Worm (Caenorhabditis elegans) whole organism, L1 larva: ENCODE measurements around the gene K05F6.14.

ENCODE experiments used
- C04F5.9 ChIP-seq: sonication (generic microtip); optimal IDR thresholded peaks from 2 replicates; lab custom pipeline; 2016; ENCODE audit warnings: missing genetic modification characterization, missing compliant biosample characterization
- Y116A8C.19 ChIP-seq: sonication (generic microtip); optimal IDR thresholded peaks from 2 replicates; lab custom pipeline; 2016; ENCODE audit warnings: missing compliant biosample characterization, missing genetic modification characterization, borderline replicate concordance
- aha-1 ChIP-seq: fragments of 150-350 bp; optimal IDR thresholded peaks from 2 replicates; lab custom pipeline; 2014; ENCODE audit warnings: missing biosample characterization, missing genetic modification characterization
- aly-2 ChIP-seq: fragments of 150-350 bp; optimal IDR thresholded peaks from 2 replicates; lab custom pipeline; 2014; ENCODE audit warnings: missing biosample characterization, missing genetic modification characterization
- blmp-1 ChIP-seq: fragments of 150-350 bp; optimal IDR thresholded peaks from 2 replicates; lab custom pipeline; 2014; ENCODE audit warnings: missing biosample characterization, missing genetic modification characterization
- ceh-8 ChIP-seq: fragments of 200-800 bp; sonication (Bioruptor generic); optimal IDR thresholded peaks from 2 replicates; lab custom pipeline; 2018; ENCODE audit warnings: mild to moderate bottlenecking, missing genetic modification characterization, moderate library complexity, missing compliant biosample characterization
- dpl-1 ChIP-seq, 3 experiments: fragments of 150-350 bp in 2 of 3; sonication (generic microtip) in 1 of 3; optimal IDR thresholded peaks; 2 replicates each; lab custom pipeline; 2014 to 2017; ENCODE audit warnings: missing biosample characterization in 3 of 3, missing genetic modification characterization in 3 of 3, missing genetic modification reagents in 3 of 3
- efl-3 ChIP-seq: fragments of 200-800 bp; sonication (Bioruptor generic); optimal IDR thresholded peaks from 2 replicates; lab custom pipeline; 2018; ENCODE audit warnings: mild to moderate bottlenecking, missing genetic modification characterization, missing compliant biosample characterization
- egl-13 ChIP-seq: sonication (generic microtip); optimal IDR thresholded peaks from 2 replicates; lab custom pipeline; 2016; ENCODE audit warnings: missing genotype, missing genetic modification reagents, missing genetic modification characterization, missing compliant biosample characterization
- elt-2 ChIP-seq: sonication (generic microtip); optimal IDR thresholded peaks from 2 replicates; lab custom pipeline; 2016; ENCODE audit warnings: missing genetic modification characterization, mild to moderate bottlenecking, inconsistent platforms, missing compliant biosample characterization, missing genetic modification reagents
- elt-3 ChIP-seq, 6 experiments: fragments of 150-350 bp in 1 of 6; sonication (generic microtip); optimal IDR thresholded peaks; 2 replicates each; lab custom pipeline; 2017 to 2018; ENCODE audit warnings: missing biosample characterization in 6 of 6, missing genetic modification characterization in 6 of 6, inconsistent platforms in 1 of 6
- grh-1 ChIP-seq: fragments of 200-800 bp; sonication (Bioruptor generic); IDR thresholded peaks from 2 replicates; pipeline ENCODE4 v1.3.6; 2022; ENCODE audit warnings: missing genetic modification reagents, missing genetic modification characterization, missing compliant biosample characterization
- isw-1 ChIP-seq: fragments of 200-800 bp; sonication (Bioruptor generic); IDR thresholded peaks from 2 replicates; pipeline ENCODE4 v1.3.6; 2022; ENCODE audit warnings: missing genetic modification characterization, missing compliant biosample characterization
- jun-1 ChIP-seq: fragments of 150-350 bp; optimal IDR thresholded peaks from 2 replicates; lab custom pipeline; 2014; ENCODE audit warnings: missing biosample characterization, missing genetic modification reagents, missing genetic modification characterization
- lin-13 ChIP-seq: fragments of 150-350 bp; optimal IDR thresholded peaks from 2 replicates; lab custom pipeline; 2014; ENCODE audit warnings: missing biosample characterization, missing genetic modification reagents, missing genetic modification characterization
- lin-14 ChIP-seq: fragments of 200-800 bp; sonication (Bioruptor generic); optimal IDR thresholded peaks from 2 replicates; lab custom pipeline; 2018; ENCODE audit warnings: mild to moderate bottlenecking, missing genetic modification characterization, moderate library complexity, missing compliant biosample characterization
- lin-15B ChIP-seq: fragments of 150-350 bp; sonication (generic microtip); optimal IDR thresholded peaks from 3 replicates; lab custom pipeline; 2014; ENCODE audit warnings: missing biosample characterization, missing genetic modification characterization
- lir-3 ChIP-seq: sonication (generic microtip); optimal IDR thresholded peaks from 2 replicates; lab custom pipeline; 2016; ENCODE audit warnings: mild to moderate bottlenecking, missing genetic modification characterization, moderate library complexity, missing compliant biosample characterization; ENCODE audit not compliant: poor library complexity
- lsy-2 ChIP-seq, 2 experiments: fragments of 150-350 bp; optimal IDR thresholded peaks; 2 replicates each; lab custom pipeline; 2014; ENCODE audit warnings: missing biosample characterization in 2 of 2, missing genetic modification characterization in 2 of 2
- mab-9 ChIP-seq: fragments of 200-800 bp; sonication (Bioruptor generic); IDR thresholded peaks from 2 replicates; pipeline ENCODE4 v1.3.6; 2022; ENCODE audit warnings: missing genetic modification reagents, missing genetic modification characterization, missing compliant biosample characterization
- mdl-1 ChIP-seq, 2 experiments: fragments of 150-350 bp; optimal IDR thresholded peaks; 2 replicates each; lab custom pipeline; 2014 to 2017; ENCODE audit warnings: missing biosample characterization in 2 of 2, missing genetic modification characterization in 2 of 2, inconsistent platforms in 1 of 2
- nhr-12 ChIP-seq: sonication (generic microtip); optimal IDR thresholded peaks from 2 replicates; lab custom pipeline; 2017; ENCODE audit warnings: missing biosample characterization, missing genetic modification characterization
- nhr-237 ChIP-seq: fragments of 150-350 bp; optimal IDR thresholded peaks from 2 replicates; lab custom pipeline; 2014; ENCODE audit warnings: missing biosample characterization, missing genetic modification characterization
- nhr-71 ChIP-seq: sonication (generic microtip); optimal IDR thresholded peaks from 2 replicates; lab custom pipeline; 2016; ENCODE audit warnings: mild to moderate bottlenecking, missing genetic modification characterization, moderate library complexity, missing compliant biosample characterization
- nhr-76 ChIP-seq: sonication (generic microtip); optimal IDR thresholded peaks from 2 replicates; lab custom pipeline; 2017; ENCODE audit warnings: missing biosample characterization, missing genetic modification characterization
- nhr-77 ChIP-seq: fragments of 150-350 bp; optimal IDR thresholded peaks from 2 replicates; lab custom pipeline; 2014; ENCODE audit warnings: missing biosample characterization, missing genetic modification characterization
- nhr-85 ChIP-seq: sonication (generic microtip); peaks from one replicate; lab custom pipeline; 2016; ENCODE audit warnings: missing genetic modification characterization, inconsistent platforms, missing compliant biosample characterization
- rnt-1 ChIP-seq: sonication (generic microtip); optimal IDR thresholded peaks from 2 replicates; lab custom pipeline; 2016; ENCODE audit warnings: mild to moderate bottlenecking, missing genetic modification characterization, moderate library complexity, missing compliant biosample characterization
- skn-1 ChIP-seq: fragments of 150-350 bp; optimal IDR thresholded peaks from 2 replicates; lab custom pipeline; 2014; ENCODE audit warnings: missing biosample characterization, missing genetic modification characterization
- sox-4 ChIP-seq: sonication (generic microtip); optimal IDR thresholded peaks from 2 replicates; lab custom pipeline; 2016; ENCODE audit warnings: missing genetic modification characterization, missing compliant biosample characterization
- sptf-1 ChIP-seq: fragments of 150-350 bp; optimal IDR thresholded peaks from 2 replicates; lab custom pipeline; 2014; ENCODE audit warnings: missing biosample characterization, missing genetic modification characterization
- sup-37 ChIP-seq: fragments of 200-800 bp; sonication (Bioruptor generic); optimal IDR thresholded peaks from 2 replicates; lab custom pipeline; 2018; ENCODE audit warnings: mild to moderate bottlenecking, missing genetic modification characterization, missing compliant biosample characterization
- tbx-2 ChIP-seq: sonication (generic microtip); optimal IDR thresholded peaks from 2 replicates; lab custom pipeline; 2016; ENCODE audit warnings: missing genetic modification characterization, missing compliant biosample characterization
- unc-86 ChIP-seq: sonication (generic microtip); optimal IDR thresholded peaks from 2 replicates; lab custom pipeline; 2016; ENCODE audit warnings: missing genetic modification characterization, missing compliant biosample characterization
- unc-98 ChIP-seq: fragments of 200-800 bp; sonication (Bioruptor generic); IDR thresholded peaks from 2 replicates; pipeline ENCODE4 v1.3.6; 2022; ENCODE audit warnings: missing genetic modification characterization, missing compliant biosample characterization
- xbp-1 ChIP-seq: sonication (generic microtip); optimal IDR thresholded peaks from 2 replicates; lab custom pipeline; 2016; ENCODE audit warnings: missing genetic modification characterization, missing compliant biosample characterization
- zag-1 ChIP-seq: fragments of 150-350 bp; optimal IDR thresholded peaks from 2 replicates; lab custom pipeline; 2014; ENCODE audit warnings: missing biosample characterization, missing genetic modification characterization
- ztf-11 ChIP-seq, 2 experiments: sonication (generic microtip); optimal IDR thresholded peaks; 2 replicates each; lab custom pipeline; 2016 to 2017; ENCODE audit warnings: missing genetic modification characterization in 2 of 2, missing biosample characterization in 1 of 2, missing compliant biosample characterization in 1 of 2
- ztf-4 ChIP-seq: fragments of 150-350 bp; optimal IDR thresholded peaks from 2 replicates; lab custom pipeline; 2014; ENCODE audit warnings: missing biosample characterization, missing genetic modification characterization

The K05F6.14 gene

ce11 chrII:1589845-1590244, 27.9 kb downstream of the K05F6.14 start, which contains the start of gene T07H3.7:
Gene T07H3.7, minus strand, starts transcription at chrII:1589945.
- TF ChIP-seq nhr-237 (tag; lab: Kevin White, UChicago) (no peak), lin-14 (GFP tag; lab: Kevin White, UChicago) (no peak), ztf-4 (tag; lab: Kevin White, UChicago) (no peak), C04F5.9 (tag; lab: Kevin White, UChicago) (no peak), isw-1 (GFP tag; lab: Robert Waterston, UW) (no peak), rnt-1 (no peak), egl-13 (no peak), nhr-77 (no peak), elt-2 (no peak), lir-3 (tag; lab: Kevin White, UChicago) (no peak), skn-1 (tag; lab: Kevin White, UChicago) (no peak), blmp-1 (tag; lab: Kevin White, UChicago) (no peak), lsy-2 (tag; optimal IDR thresholded peaks at IDR 0.05; lab: Kevin White, UChicago) (no peak), zag-1 (tag; lab: Kevin White, UChicago) (no peak), ztf-11 (tag; optimal IDR thresholded peaks at IDR 0.05; lab: Kevin White, UChicago) (no peak), nhr-76 (tag; lab: Kevin White, UChicago) (no peak), lin-15B (no peak), dpl-1 (GFP tag; optimal IDR thresholded peaks at IDR 0.05; lab: Kevin White, UChicago) (no peak)

DNA sequence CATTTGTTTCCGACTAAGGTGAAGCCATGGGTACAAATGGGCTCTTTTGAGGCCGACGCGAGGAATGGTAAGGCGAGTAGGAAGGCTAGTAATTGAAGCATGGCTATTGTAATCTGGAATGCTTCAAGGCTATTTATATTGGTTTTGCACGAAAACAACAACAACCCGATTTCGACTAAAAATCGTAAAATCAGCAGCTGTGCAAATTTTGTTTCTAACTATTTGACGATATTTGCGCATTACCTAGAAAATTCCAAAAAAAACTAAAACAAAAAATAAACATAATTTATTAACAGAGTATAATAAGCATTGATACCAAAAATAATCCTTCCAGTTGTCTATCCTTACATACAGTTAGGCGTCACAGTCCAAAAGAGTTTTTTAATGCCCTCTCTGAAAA, 33.2 kb downstream of the K05F6.14 start, which contains the start of gene clec-20:
Gene clec-20, minus strand, starts transcription at position 101 of the 400 bp plus-strand sequence.
- TF ChIP-seq tbx-2 (no peak), aly-2 (tag; lab: Kevin White, UChicago) (no peak), skn-1 (tag; lab: Kevin White, UChicago) (no peak), xbp-1 (tag; lab: Kevin White, UChicago) (no peak), nhr-76 (tag; lab: Kevin White, UChicago) (no peak), unc-86 (tag; lab: Kevin White, UChicago) (no peak), grh-1 (GFP tag; lab: Robert Waterston, UW) (no peak)

ce11 chrII:1597101-1598088, 35.4 kb downstream of the K05F6.14 start, which contains the start of gene bath-46:
Gene bath-46, plus strand, starts transcription at chrII:1597906.
- peak; percentile 67 for TF ChIP-seq elt-2
- TF ChIP-seq nhr-77, result no peak

- TF ChIP-seq aha-1 (tag; lab: Kevin White, UChicago), result no peak
- no peak for TF ChIP-seq ceh-8 (GFP tag; lab: Kevin White, UChicago)
- no peak for TF ChIP-seq elt-3 (tag; optimal IDR thresholded peaks at IDR 0.05; lab: Kevin White, UChicago)
- TF ChIP-seq nhr-85, result no peak
- TF ChIP-seq mdl-1 (tag; optimal IDR thresholded peaks at IDR 0.05; lab: Kevin White, UChicago), result no peak
- no peak for TF ChIP-seq unc-98
- TF ChIP-seq sox-4, result no peak
- no peak for TF ChIP-seq sptf-1
- TF ChIP-seq lin-13 (GFP tag; lab: Kevin White, UChicago), result no peak
- TF ChIP-seq mab-9 (GFP tag; lab: Robert Waterston, UW), result no peak
- no peak for TF ChIP-seq jun-1 (tag; lab: Kevin White, UChicago)
- TF ChIP-seq lin-15B, result no peak
- TF ChIP-seq efl-3, result no peak
- TF ChIP-seq sup-37 (GFP tag; lab: Kevin White, UChicago), result no peak
- TF ChIP-seq Y116A8C.19 (tag; lab: Kevin White, UChicago), result no peak
- TF ChIP-seq nhr-12 (tag; lab: Kevin White, UChicago), result no peak
- no peak for TF ChIP-seq nhr-71 (tag; lab: Kevin White, UChicago)
- TF ChIP-seq, all 84 proteins: peak for 0
Observed at ce11 chrII:1600661-1601060, 38.7 kb downstream of the K05F6.14 start, which contains the start of gene bath-26. Gene bath-26, minus strand, starts transcription at chrII:1600761.
